Worm (Caenorhabditis elegans) whole organism, L4 larva: ENCODE results near the gene zzz-1.

Source experiments
- F26F4.8 ChIP-seq: fragments of 200-800 bp; sonication (Bioruptor generic); conservative IDR thresholded peaks from 2 replicates; pipeline ENCODE4 v1.3.6; 2022; ENCODE audit warnings: missing genetic modification characterization, missing compliant biosample characterization
- T20F7.1 ChIP-seq: fragments of 200-800 bp; sonication (Bioruptor generic); optimal IDR thresholded peaks from 2 replicates; lab custom pipeline; 2018; ENCODE audit warnings: mild to moderate bottlenecking, missing genetic modification characterization, missing compliant biosample characterization
- T26A8.4 ChIP-seq: fragments of 200-800 bp; sonication (Bioruptor generic); IDR thresholded peaks from 2 replicates; pipeline ENCODE4 v1.3.6; 2022; ENCODE audit warnings: missing genetic modification characterization, missing compliant biosample characterization
- aha-1 ChIP-seq: fragments of 150-350 bp; peaks from one replicate; lab custom pipeline; 2014; ENCODE audit warnings: missing biosample characterization, missing genetic modification characterization
- ceh-20 ChIP-seq: fragments of 200-800 bp; sonication (Bioruptor generic); IDR thresholded peaks from 2 replicates; pipeline ENCODE4 v1.3.6; 2022; ENCODE audit warnings: missing genetic modification reagents, missing genetic modification characterization, missing compliant biosample characterization
- ceh-28 ChIP-seq: fragments of 150-350 bp; optimal IDR thresholded peaks from 2 replicates; lab custom pipeline; 2014; ENCODE audit warnings: missing biosample characterization, missing genetic modification reagents, missing genetic modification characterization
- ces-1 ChIP-seq: fragments of 150-350 bp; sonication (generic microtip); optimal IDR thresholded peaks from 4 replicates; lab custom pipeline; 2014; ENCODE audit warnings: missing biosample characterization, missing genetic modification reagents, missing genetic modification characterization
- daf-16 ChIP-seq, 3 experiments: sonication (generic microtip); optimal IDR thresholded peaks; 2 replicates each; lab custom pipeline; 2016 to 2017; ENCODE audit warnings: missing genetic modification characterization in 3 of 3, missing genetic modification reagents in 3 of 3, mild to moderate bottlenecking in 2 of 3, missing compliant biosample characterization in 2 of 3, missing biosample characterization in 1 of 3, moderate library complexity in 1 of 3
- dmd-8 ChIP-seq: fragments of 200-800 bp; sonication (Bioruptor generic); IDR thresholded peaks from 2 replicates; pipeline ENCODE4 v1.3.6; 2022; ENCODE audit warnings: missing genetic modification characterization, missing compliant biosample characterization
- dmd-9 ChIP-seq: fragments of 200-800 bp; sonication (Bioruptor generic); IDR thresholded peaks from 2 replicates; pipeline ENCODE4 v1.3.6; 2022; ENCODE audit warnings: missing genetic modification reagents, missing genetic modification characterization, missing compliant biosample characterization
- dve-1 ChIP-seq: sonication (generic microtip); optimal IDR thresholded peaks from 2 replicates; lab custom pipeline; 2017; ENCODE audit warnings: antibody characterized with exemption, mild to moderate bottlenecking, missing genetic modification characterization, missing compliant biosample characterization; ENCODE audit not compliant: insufficient read depth
- fkh-10 ChIP-seq: fragments of 150-350 bp; optimal IDR thresholded peaks from 2 replicates; lab custom pipeline; 2014; ENCODE audit warnings: missing biosample characterization, missing genetic modification reagents, missing genetic modification characterization
- hif-1 ChIP-seq, 2 experiments: sonication (generic microtip); optimal IDR thresholded peaks; 2 replicates each; lab custom pipeline; 2016 to 2017; ENCODE audit warnings: missing compliant biosample characterization in 2 of 2, missing genetic modification characterization in 2 of 2, missing genetic modification reagents in 2 of 2, missing genotype in 2 of 2, mild to moderate bottlenecking in 1 of 2
- hmg-1.1 ChIP-seq: fragments of 200-800 bp; sonication (Bioruptor generic); IDR thresholded peaks from 2 replicates; pipeline ENCODE4 v1.3.6; 2022; ENCODE audit warnings: missing genetic modification reagents, missing genetic modification characterization, missing compliant biosample characterization
- lim-7 ChIP-seq: fragments of 200-800 bp; sonication (Bioruptor generic); IDR thresholded peaks from 2 replicates; pipeline ENCODE4 v1.3.6; 2022; ENCODE audit warnings: missing genetic modification characterization, missing compliant biosample characterization
- lin-15B ChIP-seq: fragments of 150-350 bp; sonication (generic microtip); optimal IDR thresholded peaks from 3 replicates; lab custom pipeline; 2014; ENCODE audit warnings: missing biosample characterization, missing genetic modification characterization
- lin-29 ChIP-seq: fragments of 200-800 bp; sonication (Bioruptor generic); IDR thresholded peaks from 2 replicates; pipeline ENCODE4 v1.3.6; 2022; ENCODE audit warnings: missing genetic modification reagents, missing genetic modification characterization, missing compliant biosample characterization
- lir-3 ChIP-seq: sonication (generic microtip); optimal IDR thresholded peaks from 2 replicates; lab custom pipeline; 2016; ENCODE audit warnings: mild to moderate bottlenecking, missing genetic modification characterization, missing compliant biosample characterization
- mdl-1 ChIP-seq, 2 experiments: fragments of 150-350 bp in 1 of 2; sonication (generic microtip) in 1 of 2; optimal IDR thresholded peaks; 2 replicates each; lab custom pipeline; 2014 to 2017; ENCODE audit warnings: missing biosample characterization in 2 of 2, missing genetic modification characterization in 2 of 2
- mdt-29 ChIP-seq: fragments of 200-800 bp; sonication (Bioruptor generic); IDR thresholded peaks from 2 replicates; pipeline ENCODE4 v1.3.6; 2022; ENCODE audit warnings: missing genetic modification reagents, missing genetic modification characterization, missing compliant biosample characterization
- mes-2 ChIP-seq: sonication (generic microtip); optimal IDR thresholded peaks from 2 replicates; lab custom pipeline; 2016; ENCODE audit warnings: missing genotype, mild to moderate bottlenecking, missing genetic modification characterization, missing compliant biosample characterization; ENCODE audit not compliant: poor library complexity, severe bottlenecking
- nhr-111 ChIP-seq: fragments of 200-800 bp; sonication (Bioruptor generic); optimal IDR thresholded peaks from 2 replicates; lab custom pipeline; 2018; ENCODE audit warnings: mild to moderate bottlenecking, missing genetic modification characterization, missing compliant biosample characterization
- nhr-28 ChIP-seq: fragments of 150-350 bp; optimal IDR thresholded peaks from 2 replicates; lab custom pipeline; 2014; ENCODE audit warnings: missing biosample characterization, missing genetic modification characterization
- nhr-41 ChIP-seq: fragments of 200-800 bp; sonication (Bioruptor generic); IDR thresholded peaks from 2 replicates; pipeline ENCODE4 v1.3.6; 2022; ENCODE audit warnings: missing genetic modification reagents, missing genetic modification characterization, missing compliant biosample characterization
- nhr-48 ChIP-seq: sonication (generic microtip); optimal IDR thresholded peaks from 2 replicates; lab custom pipeline; 2016; ENCODE audit warnings: mild to moderate bottlenecking, missing genetic modification characterization, missing compliant biosample characterization
- nhr-6 ChIP-seq: fragments of 150-350 bp; optimal IDR thresholded peaks from 2 replicates; lab custom pipeline; 2014; ENCODE audit warnings: missing biosample characterization, missing genetic modification characterization
- nhr-77 ChIP-seq: fragments of 150-350 bp; optimal IDR thresholded peaks from 2 replicates; lab custom pipeline; 2014; ENCODE audit warnings: missing biosample characterization, missing genetic modification characterization
- pha-4 ChIP-seq, 2 experiments: fragments of 150-350 bp in 1 of 2; fragments of 200-800 bp in 1 of 2; sonication (Bioruptor generic) in 1 of 2; IDR thresholded peaks in 1 of 2; optimal IDR thresholded peaks in 1 of 2; 2 replicates each; pipeline versions ENCODE4 v1.3.6 to Lab custom; 2014 to 2022; ENCODE audit warnings: missing genetic modification characterization in 2 of 2, missing genetic modification reagents in 2 of 2, missing biosample characterization in 1 of 2, missing compliant biosample characterization in 1 of 2
- rbr-2 ChIP-seq: sonication (generic microtip); optimal IDR thresholded peaks from 2 replicates; lab custom pipeline; 2016; ENCODE audit warnings: missing genotype, missing genetic modification characterization, missing compliant biosample characterization
- snpc-1.2 ChIP-seq: fragments of 200-800 bp; sonication (Bioruptor generic); IDR thresholded peaks from 2 replicates; pipeline ENCODE4 v1.3.6; 2022; ENCODE audit warnings: missing genetic modification reagents, missing genetic modification characterization, missing compliant biosample characterization
- snpc-4 ChIP-seq: fragments of 150-350 bp; optimal IDR thresholded peaks from 2 replicates; lab custom pipeline; 2014; ENCODE audit warnings: missing biosample characterization, missing genetic modification characterization
- spr-3 ChIP-seq: fragments of 200-800 bp; sonication (Bioruptor generic); optimal IDR thresholded peaks from 2 replicates; lab custom pipeline; 2018; ENCODE audit warnings: mild to moderate bottlenecking, missing genetic modification characterization, missing compliant biosample characterization
- tra-1 ChIP-seq: fragments of 200-800 bp; sonication (Bioruptor generic); IDR thresholded peaks from 2 replicates; pipeline ENCODE4 v1.3.6; 2022; ENCODE audit warnings: missing genetic modification reagents, missing genetic modification characterization, missing compliant biosample characterization
- unc-130 ChIP-seq: sonication (generic microtip); optimal IDR thresholded peaks from 2 replicates; lab custom pipeline; 2016; ENCODE audit warnings: missing genetic modification reagents, missing genetic modification characterization, missing compliant biosample characterization
- unc-39 ChIP-seq: sonication (generic microtip); optimal IDR thresholded peaks from 2 replicates; lab custom pipeline; 2017; ENCODE audit warnings: missing biosample characterization, missing genetic modification characterization
- vab-7 ChIP-seq: fragments of 200-800 bp; sonication (Bioruptor generic); IDR thresholded peaks from 2 replicates; pipeline ENCODE4 v1.3.6; 2022; ENCODE audit warnings: missing genetic modification reagents, missing genetic modification characterization, missing compliant biosample characterization
- zag-1 ChIP-seq: fragments of 150-350 bp; optimal IDR thresholded peaks from 2 replicates; lab custom pipeline; 2014; ENCODE audit warnings: missing biosample characterization, missing genetic modification characterization

Gene zzz-1

DNA sequence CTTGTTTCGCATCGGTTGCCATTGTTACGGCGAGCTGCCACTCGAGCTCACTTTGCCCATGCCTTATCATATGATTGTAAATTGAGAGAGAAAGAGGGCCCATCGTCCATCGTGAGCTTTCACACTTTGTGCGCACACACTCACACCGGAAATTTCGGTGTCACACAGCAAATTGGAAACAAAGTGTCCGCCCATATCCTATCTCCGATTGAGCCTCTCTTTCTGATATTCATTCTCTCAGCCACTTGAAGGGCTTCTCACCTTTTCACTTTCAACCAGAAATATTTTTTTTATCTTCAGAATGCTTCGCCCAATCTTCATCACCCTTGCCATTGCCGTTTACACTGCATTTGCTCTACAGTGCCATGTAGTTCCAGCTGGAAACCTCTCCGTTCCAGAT is 20.5 kb upstream of the zzz-1 start, which contains the start of gene F58B4.3:
TSS of gene F58B4.3 (plus strand) at position 301 of the 400 bp plus-strand sequence.
- TF ChIP-seq lin-15B (no peak), nhr-111 (GFP tag; lab: Kevin White, UChicago) (no peak), ces-1 (GFP tag; lab: Kevin White, UChicago) (no peak), unc-39 (no peak)

DNA sequence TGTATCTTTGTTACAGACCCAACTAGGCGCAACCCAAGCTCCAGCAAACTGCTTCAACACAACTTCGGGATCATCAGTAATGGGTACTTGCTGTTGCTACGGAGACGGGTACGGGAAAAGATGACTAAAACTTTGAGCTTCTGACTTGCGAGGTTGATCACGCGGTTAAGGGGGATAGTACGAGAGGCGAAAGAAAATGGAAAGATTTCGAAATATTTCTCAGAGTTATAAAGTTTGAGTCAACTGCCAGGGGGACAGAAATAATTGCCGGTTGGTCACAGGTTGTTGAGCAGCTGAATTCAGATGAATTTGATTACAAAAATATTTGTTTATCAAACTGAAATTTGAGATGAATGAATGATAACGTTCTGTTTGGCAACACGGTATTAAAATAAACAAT is 16.7 kb upstream of the zzz-1 start:
- TF ChIP-seq nhr-48 (tag; lab: Kevin White, UChicago), result no peak
- TF ChIP-seq aha-1 (tag; lab: Kevin White, UChicago), result no peak
- TF ChIP-seq dmd-9 (GFP tag; lab: Robert Waterston, UW), result no peak
- TF ChIP-seq tra-1 (GFP tag; lab: Robert Waterston, UW), result no peak
- no peak for TF ChIP-seq spr-3 (GFP tag; lab: Kevin White, UChicago)
- TF ChIP-seq dve-1 (tag; lab: Kevin White, UChicago), result no peak
- TF ChIP-seq fkh-10 (GFP tag; lab: Kevin White, UChicago), result no peak
- TF ChIP-seq lim-7, result no peak
- TF ChIP-seq lir-3, result no peak
- no peak for TF ChIP-seq ceh-28
- no peak for TF ChIP-seq zag-1 (tag; lab: Kevin White, UChicago)
- TF ChIP-seq nhr-77 (tag; lab: Kevin White, UChicago), result no peak
- TF ChIP-seq T20F7.1, result no peak
- TF ChIP-seq nhr-41 (GFP tag; lab: Robert Waterston, UW), result no peak
- no peak for TF ChIP-seq vab-7 (GFP tag; lab: Robert Waterston, UW)
- TF ChIP-seq mdt-29 (GFP tag; lab: Robert Waterston, UW), result no peak
- TF ChIP-seq nhr-6 (tag; lab: Kevin White, UChicago), result no peak
- TF ChIP-seq mes-2 (tag; lab: Kevin White, UChicago), result no peak

DNA sequence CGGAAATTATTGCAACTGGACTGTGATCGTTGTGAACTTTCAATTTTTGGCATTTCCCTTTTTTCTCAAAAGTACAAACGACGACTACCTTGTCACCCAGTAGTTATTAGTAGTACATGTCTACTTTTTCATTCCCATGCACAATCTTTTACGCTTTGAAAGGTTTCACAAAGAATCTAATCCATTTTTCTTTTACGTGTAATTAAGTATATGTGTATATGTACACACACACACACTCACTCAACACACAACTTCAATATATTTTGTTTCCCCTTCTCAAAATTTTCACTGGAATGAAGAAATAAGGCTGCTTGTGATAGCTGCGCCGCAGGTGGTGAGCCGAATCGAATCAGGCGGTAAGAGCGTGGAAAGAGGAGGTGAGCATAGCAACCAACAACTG is 15.8 kb upstream of the zzz-1 start, which contains the start of gene F58B4.6:
TSS of gene F58B4.6 (plus strand) at position 301 of the 400 bp plus-strand sequence.
- TF ChIP-seq hif-1 (tag; optimal IDR thresholded peaks at IDR 0.05; lab: Kevin White, UChicago), result no peak
- no peak for TF ChIP-seq snpc-1.2 (GFP tag; lab: Robert Waterston, UW)
- TF ChIP-seq lin-29 (GFP tag; lab: Robert Waterston, UW), result no peak
- no peak for TF ChIP-seq daf-16 (GFP tag; optimal IDR thresholded peaks at IDR 0.05; lab: Kevin White, UChicago)
- TF ChIP-seq daf-16 (tag; optimal IDR thresholded peaks at IDR 0.05; lab: Kevin White, UChicago), result no peak
- TF ChIP-seq snpc-4 (tag; lab: Kevin White, UChicago), result no peak
- no peak for TF ChIP-seq ceh-28
- no peak for TF ChIP-seq lir-3
- no peak for TF ChIP-seq ceh-20 (GFP tag; lab: Robert Waterston, UW)
- no peak for TF ChIP-seq T26A8.4 (GFP tag; lab: Robert Waterston, UW)
- TF ChIP-seq unc-130, result no peak
- TF ChIP-seq dmd-8 (GFP tag; lab: Robert Waterston, UW), result no peak
- no peak for TF ChIP-seq mdl-1 (tag; optimal IDR thresholded peaks at IDR 0.05; lab: Kevin White, UChicago)
- TF ChIP-seq pha-4 (GFP tag; IDR thresholded peaks at IDR 0.05; lab: Robert Waterston, UW), result no peak
- no peak for TF ChIP-seq pha-4 (tag; optimal IDR thresholded peaks at IDR 0.05; lab: Kevin White, UChicago)
- no peak for TF ChIP-seq hmg-1.1 (GFP tag; lab: Robert Waterston, UW)
- TF ChIP-seq rbr-2 (tag; lab: Kevin White, UChicago), result no peak
- no peak for TF ChIP-seq F26F4.8 (GFP tag; lab: Robert Waterston, UW)
- TF ChIP-seq nhr-6 (tag; lab: Kevin White, UChicago), result no peak
- TF ChIP-seq nhr-28 (tag; lab: Kevin White, UChicago), result no peak
